Worm (Caenorhabditis elegans) whole organism, mixed stage, embryonic: ENCODE data around the gene acer-1.

ENCODE experiments used
- ces-1 ChIP-seq: fragments of 150-350 bp; optimal IDR thresholded peaks from 2 replicates; lab custom pipeline; 2014; ENCODE audit warnings: missing biosample characterization, missing genetic modification reagents, missing genetic modification characterization
- elt-1 ChIP-seq: sonication (generic microtip); optimal IDR thresholded peaks from 2 replicates; lab custom pipeline; 2017; ENCODE audit warnings: missing genetic modification characterization, mild to moderate bottlenecking, missing compliant biosample characterization, antibody characterized with exemption, moderate library complexity, borderline replicate concordance; ENCODE audit not compliant: insufficient read depth
- nhr-237 ChIP-seq: fragments of 150-350 bp; optimal IDR thresholded peaks from 2 replicates; lab custom pipeline; 2014; ENCODE audit warnings: missing biosample characterization, missing genetic modification characterization
- nhr-28 ChIP-seq: fragments of 150-350 bp; optimal IDR thresholded peaks from 2 replicates; lab custom pipeline; 2014; ENCODE audit warnings: missing biosample characterization, missing genetic modification characterization
- pha-4 ChIP-seq: fragments of 150-350 bp; optimal IDR thresholded peaks from 2 replicates; lab custom pipeline; 2018; ENCODE audit warnings: missing biosample characterization, missing genetic modification reagents, missing genetic modification characterization
- snpc-4 ChIP-seq: fragments of 150-350 bp; optimal IDR thresholded peaks from 2 replicates; lab custom pipeline; 2014; ENCODE audit warnings: missing biosample characterization, missing genetic modification characterization

ce11 chrII:6843680-6844079 is 46.5 kb downstream of the acer-1 start:
- TF ChIP-seq snpc-4 (tag; lab: Kevin White, UChicago), result no peak
- TF ChIP-seq pha-4 (tag; lab: Kevin White, UChicago), result no peak
- no peak for TF ChIP-seq nhr-237 (tag; lab: Kevin White, UChicago)
- TF ChIP-seq elt-1 (tag; lab: Kevin White, UChicago), result no peak
- TF ChIP-seq nhr-28 (tag; lab: Kevin White, UChicago), result no peak
- no peak for TF ChIP-seq ces-1
